Worm (Caenorhabditis elegans) whole organism, L4/young adult: Measurements from ENCODE around the gene pde-4.

Experiments used
- W03F9.2 ChIP-seq: fragments of 150-350 bp; optimal IDR thresholded peaks from 2 replicates; lab custom pipeline; 2014; ENCODE audit warnings: missing biosample characterization, missing genetic modification characterization
- dao-5 ChIP-seq: sonication (generic microtip); optimal IDR thresholded peaks from 2 replicates; lab custom pipeline; 2016; ENCODE audit warnings: missing genotype, missing genetic modification characterization, moderate library complexity, missing compliant biosample characterization
- him-1 ChIP-seq: sonication (generic microtip); optimal IDR thresholded peaks from 2 replicates; lab custom pipeline; 2016; ENCODE audit warnings: missing genotype, missing genetic modification reagents, missing genetic modification characterization, missing compliant biosample characterization

DNA sequence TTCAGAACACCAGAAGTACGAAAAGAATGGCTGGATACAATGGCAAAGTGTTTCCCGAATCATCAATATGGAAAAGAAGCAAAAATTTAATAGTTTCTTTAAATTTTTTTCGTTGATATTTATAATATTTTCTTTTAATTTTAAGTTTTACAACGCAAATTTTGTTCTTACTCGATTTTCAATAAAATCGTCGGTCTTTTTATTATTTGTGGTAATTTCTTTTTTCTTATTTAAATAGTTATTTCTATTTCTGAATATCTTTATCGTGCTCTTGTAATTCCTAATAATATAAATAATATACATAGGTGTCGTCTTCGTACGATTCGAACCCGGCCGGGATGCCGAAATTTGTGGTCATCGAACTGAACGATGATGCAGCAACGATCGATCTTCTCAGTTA is 20.7 kb upstream of the pde-4 start, which contains the start of gene lir-1:
- no peak for TF ChIP-seq him-1 (tag; lab: Kevin White, UChicago)
- TF ChIP-seq W03F9.2 (tag; lab: Kevin White, UChicago), result no peak
- no peak for TF ChIP-seq dao-5
